Fruit fly (Drosophila melanogaster) whole organism, adult: ENCODE results near the gene CG13711.

Experiments used
- CG14711 ChIP-seq: fragments of 200-800 bp; sonication (Bioruptor generic); optimal IDR thresholded peaks from 2 replicates; lab custom pipeline; 2018; ENCODE audit warnings: missing biosample characterization, mild to moderate bottlenecking, missing genetic modification characterization, moderate library complexity
- CG1620 ChIP-seq: fragments of 200-800 bp; sonication (Bioruptor generic); optimal IDR thresholded peaks from 2 replicates; lab custom pipeline; 2016; ENCODE audit warnings: missing biosample characterization, missing genetic modification characterization
- Clk ChIP-seq: fragments of 200-800 bp; sonication (Bioruptor generic); optimal IDR thresholded peaks from 2 replicates; lab custom pipeline; 2017; ENCODE audit warnings: missing biosample characterization, missing genetic modification characterization
- Hr96 ChIP-seq: fragments of 200-800 bp; sonication (Bioruptor generic); optimal IDR thresholded peaks from 2 replicates; lab custom pipeline; 2016; ENCODE audit warnings: missing biosample characterization, missing genetic modification characterization
- Mnt ChIP-seq: fragments of 200-800 bp; sonication (Bioruptor generic); optimal IDR thresholded peaks from 2 replicates; lab custom pipeline; 2016; ENCODE audit warnings: missing biosample characterization, mild to moderate bottlenecking, missing genetic modification characterization
- bab1 ChIP-seq: fragments of 200-800 bp; sonication (Bioruptor generic); optimal IDR thresholded peaks from 3 replicates; lab custom pipeline; 2019; ENCODE audit warnings: missing biosample characterization, mild to moderate bottlenecking, missing genetic modification characterization, moderate library complexity
- kay ChIP-seq: fragments of 200-800 bp; sonication (Bioruptor generic); peaks from one replicate; lab custom pipeline; 2016; ENCODE audit warnings: missing biosample characterization, missing genetic modification characterization, borderline replicate concordance
- ovo ChIP-seq: fragments of 200-800 bp; sonication (Bioruptor generic); optimal IDR thresholded peaks from 2 replicates; lab custom pipeline; 2016; ENCODE audit warnings: missing biosample characterization, missing genetic modification characterization
- tj ChIP-seq: fragments of 200-800 bp; sonication (Bioruptor generic); optimal IDR thresholded peaks from 3 replicates; lab custom pipeline; 2017; ENCODE audit warnings: missing biosample characterization, mild to moderate bottlenecking, missing genetic modification characterization, moderate library complexity

DNA sequence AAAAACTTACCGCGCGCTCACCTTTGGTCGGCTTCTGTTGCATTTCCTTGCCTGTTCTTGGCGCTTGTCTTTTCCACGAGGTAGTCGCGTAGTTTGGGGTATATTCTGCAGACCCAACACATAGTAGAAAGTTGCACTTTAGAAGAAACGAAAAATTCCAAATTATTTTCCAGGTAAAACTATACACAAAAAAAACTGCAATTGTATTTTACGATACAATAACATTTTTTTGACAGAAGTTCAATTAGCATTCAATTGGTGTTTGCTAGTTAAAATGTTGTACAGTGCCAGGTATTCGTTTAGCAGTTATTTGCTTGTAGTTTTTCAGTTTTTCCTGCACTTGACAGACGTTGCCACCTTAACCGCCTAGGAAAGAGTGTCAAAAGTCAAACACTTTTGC is 49.1 kb upstream of the CG13711 start:
- TF ChIP-seq bab1 (GFP tag; lab: Kevin White, UChicago) (no peak), Clk (no peak), CG1620 (GFP tag; lab: Kevin White, UChicago) (no peak), Mnt (no peak), CG14711 (tag; lab: Kevin White, UChicago) (no peak), kay (GFP tag; lab: Kevin White, UChicago) (no peak), tj (GFP tag; lab: Kevin White, UChicago) (no peak), ovo (GFP tag; lab: Kevin White, UChicago) (no peak), Hr96 (GFP tag; lab: Kevin White, UChicago) (no peak)
